Worm (Caenorhabditis elegans) whole organism, late embryonic: ENCODE data around the gene Y58A7A.2.

Experiments used
- C08G9.2 ChIP-seq: sonication (generic microtip); optimal IDR thresholded peaks from 2 replicates; lab custom pipeline; 2016; ENCODE audit warnings: mild to moderate bottlenecking, missing genetic modification characterization, moderate library complexity, missing compliant biosample characterization
- C38D4.7 ChIP-seq: fragments of 200-800 bp; sonication (Bioruptor generic); optimal IDR thresholded peaks from 2 replicates; lab custom pipeline; 2018; ENCODE audit warnings: mild to moderate bottlenecking, missing genetic modification characterization, moderate library complexity, missing compliant biosample characterization
- F13H6.1 ChIP-seq: sonication (generic microtip); optimal IDR thresholded peaks from 2 replicates; lab custom pipeline; 2016; ENCODE audit warnings: missing genetic modification characterization, missing compliant biosample characterization
- K02D7.2 ChIP-seq: sonication (generic microtip); optimal IDR thresholded peaks from 2 replicates; lab custom pipeline; 2017; ENCODE audit warnings: mild to moderate bottlenecking, missing genetic modification characterization, missing compliant biosample characterization
- K09A11.1 ChIP-seq: sonication (generic microtip); optimal IDR thresholded peaks from 2 replicates; lab custom pipeline; 2017; ENCODE audit warnings: antibody characterized with exemption, mild to moderate bottlenecking, missing genetic modification characterization, missing compliant biosample characterization; ENCODE audit not compliant: insufficient read depth
- T23F11.4 ChIP-seq: fragments of 200-800 bp; sonication (Bioruptor generic); optimal IDR thresholded peaks from 2 replicates; lab custom pipeline; 2018; ENCODE audit warnings: mild to moderate bottlenecking, missing genetic modification characterization, missing compliant biosample characterization
- Y22D7AL.16 ChIP-seq: sonication (generic microtip); optimal IDR thresholded peaks from 2 replicates; lab custom pipeline; 2016; ENCODE audit warnings: missing genetic modification characterization, missing compliant biosample characterization
- ama-1 ChIP-seq: fragments of 150-350 bp; optimal IDR thresholded peaks from 2 replicates; lab custom pipeline; 2014
- ceh-14 ChIP-seq: sonication (generic microtip); optimal IDR thresholded peaks from 2 replicates; lab custom pipeline; 2016; ENCODE audit warnings: missing genotype, missing genetic modification characterization, missing compliant biosample characterization
- ceh-18 ChIP-seq: sonication (generic microtip); optimal IDR thresholded peaks from 2 replicates; lab custom pipeline; 2016; ENCODE audit warnings: missing genetic modification characterization, missing compliant biosample characterization
- ceh-19 ChIP-seq: fragments of 200-800 bp; sonication (Bioruptor generic); optimal IDR thresholded peaks from 2 replicates; lab custom pipeline; 2018; ENCODE audit warnings: mild to moderate bottlenecking, missing genetic modification characterization, missing compliant biosample characterization
- ceh-2 ChIP-seq: sonication (generic microtip); optimal IDR thresholded peaks from 2 replicates; lab custom pipeline; 2016; ENCODE audit warnings: missing genotype, missing genetic modification characterization, missing compliant biosample characterization
- ceh-22 ChIP-seq: sonication (generic microtip); optimal IDR thresholded peaks from 2 replicates; lab custom pipeline; 2017; ENCODE audit warnings: missing biosample characterization, missing genetic modification characterization
- ceh-24 ChIP-seq: sonication (generic microtip); optimal IDR thresholded peaks from 2 replicates; lab custom pipeline; 2016; ENCODE audit warnings: mild to moderate bottlenecking, missing genetic modification characterization, missing compliant biosample characterization
- ceh-31 ChIP-seq: sonication (generic microtip); optimal IDR thresholded peaks from 2 replicates; lab custom pipeline; 2016; ENCODE audit warnings: missing genetic modification characterization, missing compliant biosample characterization
- ceh-45 ChIP-seq: fragments of 200-800 bp; sonication (Bioruptor generic); IDR thresholded peaks from 2 replicates; pipeline ENCODE4 v1.3.6; 2022; ENCODE audit warnings: missing genetic modification reagents, missing genetic modification characterization, missing compliant biosample characterization
- ceh-48 ChIP-seq: sonication (generic microtip); optimal IDR thresholded peaks from 2 replicates; lab custom pipeline; 2016; ENCODE audit warnings: missing genetic modification characterization, inconsistent platforms, missing compliant biosample characterization
- che-1 ChIP-seq: sonication (generic microtip); optimal IDR thresholded peaks from 2 replicates; lab custom pipeline; 2016; ENCODE audit warnings: mild to moderate bottlenecking, missing genetic modification characterization, missing compliant biosample characterization
- dmd-4 ChIP-seq: sonication (generic microtip); optimal IDR thresholded peaks from 2 replicates; lab custom pipeline; 2016; ENCODE audit warnings: borderline replicate concordance, missing genetic modification characterization, missing compliant biosample characterization
- dve-1 ChIP-seq: sonication (generic microtip); optimal IDR thresholded peaks from 2 replicates; lab custom pipeline; 2017; ENCODE audit warnings: antibody characterized with exemption, mild to moderate bottlenecking, missing genetic modification characterization, missing compliant biosample characterization
- elt-2 ChIP-seq: sonication (generic microtip); optimal IDR thresholded peaks from 2 replicates; lab custom pipeline; 2016; ENCODE audit warnings: missing genetic modification reagents, missing genetic modification characterization, missing compliant biosample characterization
- elt-4 ChIP-seq: sonication (generic microtip); optimal IDR thresholded peaks from 2 replicates; lab custom pipeline; 2016; ENCODE audit warnings: missing genetic modification characterization, missing compliant biosample characterization
- ets-4 ChIP-seq: sonication (generic microtip); optimal IDR thresholded peaks from 2 replicates; lab custom pipeline; 2016; ENCODE audit warnings: missing genetic modification characterization, missing compliant biosample characterization
- eyg-1 ChIP-seq: sonication (generic microtip); optimal IDR thresholded peaks from 2 replicates; lab custom pipeline; 2016; ENCODE audit warnings: missing genotype, missing genetic modification characterization, missing compliant biosample characterization
- fax-1 ChIP-seq: sonication (generic microtip); optimal IDR thresholded peaks from 2 replicates; lab custom pipeline; 2016; ENCODE audit warnings: missing genotype, missing genetic modification characterization, missing compliant biosample characterization
- fkh-10 ChIP-seq: fragments of 150-350 bp; optimal IDR thresholded peaks from 2 replicates; lab custom pipeline; 2014; ENCODE audit warnings: missing biosample characterization, missing genetic modification reagents, missing genetic modification characterization
- fkh-6 ChIP-seq: sonication (generic microtip); optimal IDR thresholded peaks from 2 replicates; lab custom pipeline; 2016; ENCODE audit warnings: missing genetic modification characterization, missing compliant biosample characterization
- gmeb-2 ChIP-seq: sonication (generic microtip); optimal IDR thresholded peaks from 2 replicates; lab custom pipeline; 2016; ENCODE audit warnings: missing genetic modification characterization, inconsistent platforms, missing compliant biosample characterization
- hlh-13 ChIP-seq: fragments of 200-800 bp; sonication (Bioruptor generic); optimal IDR thresholded peaks from 2 replicates; lab custom pipeline; 2018; ENCODE audit warnings: mild to moderate bottlenecking, missing genetic modification characterization, missing compliant biosample characterization
- hlh-15 ChIP-seq: sonication (generic microtip); optimal IDR thresholded peaks from 2 replicates; lab custom pipeline; 2016; ENCODE audit warnings: missing genetic modification characterization, missing compliant biosample characterization
- hlh-30 ChIP-seq: sonication (generic microtip); optimal IDR thresholded peaks from 2 replicates; lab custom pipeline; 2017; ENCODE audit warnings: antibody characterized with exemption, missing genetic modification characterization, missing compliant biosample characterization; ENCODE audit not compliant: insufficient read depth
- hlh-6 ChIP-seq: sonication (generic microtip); optimal IDR thresholded peaks from 2 replicates; lab custom pipeline; 2016; ENCODE audit warnings: missing genotype, missing genetic modification characterization, missing compliant biosample characterization
- lin-11 ChIP-seq: fragments of 200-800 bp; sonication (Bioruptor generic); optimal IDR thresholded peaks from 2 replicates; lab custom pipeline; 2018; ENCODE audit warnings: mild to moderate bottlenecking, missing genetic modification characterization, missing compliant biosample characterization
- madf-2 ChIP-seq: sonication (generic microtip); optimal IDR thresholded peaks from 2 replicates; lab custom pipeline; 2017; ENCODE audit warnings: missing genetic modification characterization, missing compliant biosample characterization
- mec-3 ChIP-seq: sonication (generic microtip); optimal IDR thresholded peaks from 2 replicates; lab custom pipeline; 2016; ENCODE audit warnings: borderline replicate concordance, missing genetic modification characterization, missing compliant biosample characterization
- nfya-1 ChIP-seq: sonication (generic microtip); optimal IDR thresholded peaks from 2 replicates; lab custom pipeline; 2017; ENCODE audit warnings: missing genetic modification characterization, mild to moderate bottlenecking, missing compliant biosample characterization, antibody characterized with exemption, moderate library complexity
- nhr-232 ChIP-seq: sonication (generic microtip); optimal IDR thresholded peaks from 2 replicates; lab custom pipeline; 2016; ENCODE audit warnings: missing genetic modification characterization, missing compliant biosample characterization
- npax-4 ChIP-seq: sonication (generic microtip); optimal IDR thresholded peaks from 2 replicates; lab custom pipeline; 2016; ENCODE audit warnings: missing genetic modification characterization, missing compliant biosample characterization
- odd-2 ChIP-seq: sonication (generic microtip); optimal IDR thresholded peaks from 2 replicates; lab custom pipeline; 2017; ENCODE audit warnings: antibody characterized with exemption, mild to moderate bottlenecking, missing genetic modification characterization, missing compliant biosample characterization
- pat-9 ChIP-seq: fragments of 200-800 bp; sonication (Bioruptor generic); optimal IDR thresholded peaks from 2 replicates; lab custom pipeline; 2018; ENCODE audit warnings: mild to moderate bottlenecking, missing genetic modification characterization, moderate library complexity, missing compliant biosample characterization
- pha-4 ChIP-seq: fragments of 150-350 bp; optimal IDR thresholded peaks from 2 replicates; lab custom pipeline; 2018; ENCODE audit warnings: missing biosample characterization, missing genetic modification reagents, missing genetic modification characterization
- pqm-1 ChIP-seq: sonication (generic microtip); optimal IDR thresholded peaks from 2 replicates; lab custom pipeline; 2016; ENCODE audit warnings: missing genetic modification characterization, missing compliant biosample characterization
- rnt-1 ChIP-seq: sonication (generic microtip); optimal IDR thresholded peaks from 2 replicates; lab custom pipeline; 2016; ENCODE audit warnings: missing genetic modification characterization, missing compliant biosample characterization
- sdc-2 ChIP-seq: sonication (generic microtip); optimal IDR thresholded peaks from 2 replicates; lab custom pipeline; 2016; ENCODE audit warnings: missing genotype, missing genetic modification characterization, missing compliant biosample characterization
- sox-2 ChIP-seq: fragments of 200-800 bp; sonication (Bioruptor generic); IDR thresholded peaks from 2 replicates; pipeline ENCODE4 v1.3.6; 2022; ENCODE audit warnings: missing genetic modification reagents, missing genetic modification characterization, missing compliant biosample characterization
- sox-4 ChIP-seq: sonication (generic microtip); optimal IDR thresholded peaks from 2 replicates; lab custom pipeline; 2017; ENCODE audit warnings: mild to moderate bottlenecking, missing genetic modification characterization, inconsistent platforms, missing compliant biosample characterization
- syd-9 ChIP-seq: sonication (generic microtip); optimal IDR thresholded peaks from 2 replicates; lab custom pipeline; 2016; ENCODE audit warnings: mild to moderate bottlenecking, missing genetic modification characterization, moderate library complexity, missing compliant biosample characterization
- tbx-2 ChIP-seq: sonication (generic microtip); optimal IDR thresholded peaks from 2 replicates; lab custom pipeline; 2016; ENCODE audit warnings: missing genetic modification characterization, missing compliant biosample characterization
- unc-42 ChIP-seq: sonication (generic microtip); optimal IDR thresholded peaks from 2 replicates; lab custom pipeline; 2016; ENCODE audit warnings: missing genotype, missing genetic modification characterization, missing compliant biosample characterization
- unc-55 ChIP-seq: sonication (generic microtip); optimal IDR thresholded peaks from 2 replicates; lab custom pipeline; 2017; ENCODE audit warnings: missing biosample characterization, missing genetic modification reagents, missing genetic modification characterization

Gene Y58A7A.2

ce11 chrV:5067390-5067789, 4.6 kb downstream of the Y58A7A.2 start:
- TF ChIP-seq C38D4.7 (no peak), nhr-232 (tag; lab: Kevin White, UChicago) (no peak), ceh-48 (no peak), unc-55 (GFP tag; lab: Kevin White, UChicago) (no peak), elt-2 (tag; lab: Kevin White, UChicago) (peak; percentile 57)

DNA sequence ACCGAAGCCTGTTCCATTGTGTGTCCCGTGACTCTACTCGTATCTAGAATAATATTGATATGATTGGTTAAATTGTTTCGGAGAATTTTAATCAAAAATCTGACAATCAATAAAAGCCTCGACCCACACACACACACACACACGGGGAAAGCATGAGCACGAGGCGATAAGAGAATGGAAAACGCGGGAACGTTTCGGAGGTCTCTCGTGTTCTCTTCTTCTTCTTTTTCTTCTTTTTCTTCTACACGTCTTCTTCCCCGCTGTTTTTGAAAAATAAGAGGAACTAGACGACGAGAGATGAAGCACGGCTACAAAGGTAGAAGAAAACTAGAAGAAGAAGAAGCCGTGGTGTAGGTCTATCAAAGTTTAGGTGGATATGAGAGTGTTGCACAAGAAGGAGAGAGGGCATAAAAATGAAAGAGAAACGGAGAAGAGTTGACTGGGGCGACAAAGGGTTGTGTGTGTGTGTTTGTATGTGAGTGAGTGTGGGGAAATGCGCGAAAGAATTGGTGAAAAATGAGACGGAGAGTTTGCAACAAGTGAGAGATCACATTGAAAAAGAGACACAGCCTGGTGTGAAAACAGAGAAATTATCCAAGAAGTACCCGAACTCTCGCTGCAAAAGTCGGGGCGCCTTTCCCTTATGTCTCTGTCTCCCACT, 7.1 kb downstream of the Y58A7A.2 start, which contains the start of gene mlk-1:
mlk-1 (minus strand) TSS at position 51 of the 661 bp plus-strand sequence.
- TF ChIP-seq eyg-1 (tag; lab: Kevin White, UChicago) (no peak), ceh-2 (tag; lab: Kevin White, UChicago) (no peak), ets-4 (no peak), mec-3 (tag; lab: Kevin White, UChicago) (no peak), odd-2 (tag; lab: Kevin White, UChicago) (no peak), hlh-6 (tag; lab: Kevin White, UChicago) (no peak), dmd-4 (tag; lab: Kevin White, UChicago) (no peak), elt-4 (tag; lab: Kevin White, UChicago) (no peak), nhr-232 (tag; lab: Kevin White, UChicago) (no peak), ceh-48 (no peak), sdc-2 (tag; lab: Kevin White, UChicago) (no peak), sox-4 (tag; lab: Kevin White, UChicago) (peak; percentile 4), che-1 (tag; lab: Kevin White, UChicago) (no peak), ceh-45 (GFP tag; lab: Robert Waterston, UW) (no peak), fkh-10 (GFP tag; lab: Kevin White, UChicago) (no peak), syd-9 (tag; lab: Kevin White, UChicago) (peak; percentile 17), fkh-6 (tag; lab: Kevin White, UChicago) (no peak), lin-11 (tag; lab: Kevin White, UChicago) (no peak), C08G9.2 (tag; lab: Kevin White, UChicago) (no peak), madf-2 (tag; lab: Kevin White, UChicago) (no peak), gmeb-2 (no peak), ceh-18 (tag; lab: Kevin White, UChicago) (peak; percentile 74), hlh-13 (GFP tag; lab: Kevin White, UChicago) (no peak), C38D4.7 (no peak), ceh-24 (tag; lab: Kevin White, UChicago) (no peak), rnt-1 (tag; lab: Kevin White, UChicago) (no peak), ceh-31 (peak; percentile 79), fax-1 (tag; lab: Kevin White, UChicago) (no peak), ama-1 (lab: Kevin White, UChicago) (no peak), pqm-1 (no peak), pha-4 (tag; lab: Kevin White, UChicago) (no peak), nfya-1 (peak; percentile 57), Y22D7AL.16 (tag; lab: Kevin White, UChicago) (no peak), K09A11.1 (tag; lab: Kevin White, UChicago) (no peak), ceh-19 (GFP tag; lab: Kevin White, UChicago) (peak; percentile 11), pat-9 (tag; lab: Kevin White, UChicago) (no peak), F13H6.1 (tag; lab: Kevin White, UChicago) (peak; percentile 40), hlh-30 (no peak), dve-1 (tag; lab: Kevin White, UChicago) (no peak), T23F11.4 (GFP tag; lab: Kevin White, UChicago) (no peak), K02D7.2 (no peak), ceh-22 (tag; lab: Kevin White, UChicago) (no peak), tbx-2 (tag; lab: Kevin White, UChicago) (peak; percentile 30), npax-4 (tag; lab: Kevin White, UChicago) (no peak), ceh-14 (tag; lab: Kevin White, UChicago) (peak; percentile 57), unc-55 (GFP tag; lab: Kevin White, UChicago) (no peak), unc-42 (tag; lab: Kevin White, UChicago) (peak; percentile 61), hlh-15 (tag; lab: Kevin White, UChicago) (no peak), sox-2 (GFP tag; lab: Robert Waterston, UW) (no peak)
